Fruit fly (Drosophila melanogaster) whole organism, embryonic: ENCODE measurements around the gene CG13471.

Experiments used
- Aef1 ChIP-seq: fragments of 200-800 bp; sonication (Bioruptor generic); IDR thresholded peaks from 3 replicates; pipeline ENCODE4 v1.3.6; 2022; ENCODE audit warnings: missing biosample characterization, missing genetic modification characterization
- Awh ChIP-seq: fragments of 200-800 bp; sonication (Bioruptor generic); IDR thresholded peaks from 2 replicates; pipeline ENCODE4, ENCODE4 v1.3.6; 2022; ENCODE audit warnings: missing biosample characterization, missing genetic modification characterization
- B-H2 ChIP-seq: fragments of 200-800 bp; sonication (Bioruptor generic); optimal IDR thresholded peaks from 2 replicates; lab custom pipeline; 2018; ENCODE audit warnings: missing biosample characterization, mild to moderate bottlenecking, missing genetic modification characterization
- CG10366 ChIP-seq: fragments of 200-800 bp; sonication (Bioruptor generic); IDR thresholded peaks from 2 replicates; pipeline ENCODE4 v1.3.6; 2022; ENCODE audit warnings: missing biosample characterization, missing genetic modification characterization
- CG11247 ChIP-seq: fragments of 200-800 bp; sonication (Bioruptor generic); IDR thresholded peaks from 2 replicates; pipeline ENCODE4 v1.3.6; 2022; ENCODE audit warnings: missing biosample characterization, missing genetic modification characterization
- CG11723 ChIP-seq: fragments of 200-800 bp; sonication (Bioruptor generic); optimal IDR thresholded peaks from 2 replicates; lab custom pipeline; 2017; ENCODE audit warnings: missing biosample characterization, mild to moderate bottlenecking, missing genetic modification characterization
- CG12071 ChIP-seq: fragments of 200-800 bp; sonication (Bioruptor generic); optimal IDR thresholded peaks from 3 replicates; lab custom pipeline; 2018; ENCODE audit warnings: missing biosample characterization, mild to moderate bottlenecking, missing genetic modification characterization
- CG12219 ChIP-seq: fragments of 200-800 bp; sonication (Bioruptor generic); optimal IDR thresholded peaks from 3 replicates; lab custom pipeline; 2018; ENCODE audit warnings: missing biosample characterization, mild to moderate bottlenecking, missing genetic modification characterization
- CG12769 ChIP-seq: fragments of 200-800 bp; sonication (Bioruptor generic); optimal IDR thresholded peaks from 2 replicates; lab custom pipeline; 2019; ENCODE audit warnings: missing biosample characterization, mild to moderate bottlenecking, missing genetic modification characterization, moderate library complexity
- CG13123 ChIP-seq: fragments of 200-800 bp; sonication (Bioruptor generic); optimal IDR thresholded peaks from 2 replicates; lab custom pipeline; 2016; ENCODE audit warnings: missing biosample characterization, missing genetic modification characterization
- CG1603 ChIP-seq: fragments of 200-800 bp; sonication (Bioruptor generic); optimal IDR thresholded peaks from 2 replicates; lab custom pipeline; 2019; ENCODE audit warnings: missing biosample characterization, mild to moderate bottlenecking, missing genetic modification characterization, moderate library complexity
- CG17612 ChIP-seq: fragments of 200-800 bp; sonication (Bioruptor generic); IDR thresholded peaks from 2 replicates; pipeline ENCODE4 v1.3.6; 2022; ENCODE audit warnings: missing biosample characterization, missing genetic modification characterization
- CG2129 ChIP-seq: fragments of 200-800 bp; sonication (Bioruptor generic); IDR thresholded peaks from 2 replicates; pipeline ENCODE4 v1.3.6; 2022; ENCODE audit warnings: missing biosample characterization, missing genetic modification characterization; ENCODE audit not compliant: partially characterized antibody
- CG3065 ChIP-seq: fragments of 200-800 bp; sonication (Bioruptor generic); optimal IDR thresholded peaks from 2 replicates; lab custom pipeline; 2016; ENCODE audit warnings: missing biosample characterization, missing genetic modification characterization
- CG32532 ChIP-seq: fragments of 200-800 bp; sonication (Bioruptor generic); IDR thresholded peaks from 2 replicates; pipeline ENCODE4 v1.3.6; 2022; ENCODE audit warnings: missing biosample characterization, missing genetic modification characterization
- CG3281 ChIP-seq: fragments of 200-800 bp; sonication (Bioruptor generic); optimal IDR thresholded peaks from 3 replicates; lab custom pipeline; 2017; ENCODE audit warnings: missing biosample characterization, mild to moderate bottlenecking, missing genetic modification characterization
- CG42726 ChIP-seq: fragments of 200-800 bp; sonication (Bioruptor generic); IDR thresholded peaks from 2 replicates; pipeline ENCODE4 v1.3.6; 2022; ENCODE audit warnings: missing biosample characterization, missing genetic modification characterization; ENCODE audit not compliant: partially characterized antibody
- CG4328 ChIP-seq: fragments of 200-800 bp; sonication (Bioruptor generic); optimal IDR thresholded peaks from 3 replicates; lab custom pipeline; 2017; ENCODE audit warnings: missing biosample characterization, missing genetic modification reagents, missing genetic modification characterization
- CG4820 ChIP-seq: fragments of 200-800 bp; sonication (Bioruptor generic); optimal IDR thresholded peaks from 3 replicates; lab custom pipeline; 2016; ENCODE audit warnings: missing biosample characterization, missing genetic modification characterization
- CG6689 ChIP-seq: fragments of 200-800 bp; sonication (Bioruptor generic); IDR thresholded peaks from 2 replicates; pipeline ENCODE4 v1.3.6; 2022; ENCODE audit warnings: missing biosample characterization, missing genetic modification characterization
- CG7556 ChIP-seq: fragments of 200-800 bp; sonication (Bioruptor generic); optimal IDR thresholded peaks from 2 replicates; lab custom pipeline; 2017; ENCODE audit warnings: missing biosample characterization, mild to moderate bottlenecking, missing genetic modification characterization
- CG7839 ChIP-seq: fragments of 200-800 bp; sonication (Bioruptor generic); optimal IDR thresholded peaks from 3 replicates; lab custom pipeline; 2018; ENCODE audit warnings: missing biosample characterization, mild to moderate bottlenecking, missing genetic modification characterization, moderate library complexity
- CG8089 ChIP-seq: fragments of 200-800 bp; sonication (Bioruptor generic); optimal IDR thresholded peaks from 3 replicates; lab custom pipeline; 2016; ENCODE audit warnings: missing biosample characterization, missing genetic modification characterization
- CHES-1-like ChIP-seq: fragments of 200-800 bp; sonication (Bioruptor generic); optimal IDR thresholded peaks from 2 replicates; lab custom pipeline; 2016; ENCODE audit warnings: missing biosample characterization, missing genetic modification characterization
- Chrac-16 ChIP-seq: fragments of 200-800 bp; sonication (Bioruptor generic); optimal IDR thresholded peaks from 3 replicates; lab custom pipeline; 2016; ENCODE audit warnings: missing biosample characterization, missing genetic modification characterization
- ERR ChIP-seq: fragments of 200-800 bp; sonication (Bioruptor generic); optimal IDR thresholded peaks from 2 replicates; lab custom pipeline; 2016; ENCODE audit warnings: missing biosample characterization, missing genetic modification characterization
- Eip74EF ChIP-seq, 2 experiments: fragments of 200-800 bp in 1 of 2; fragments of >200 bp in 1 of 2; sonication (Bioruptor generic) in 1 of 2; optimal IDR thresholded peaks; 2 replicates each; lab custom pipeline; 2017 to 2019; ENCODE audit warnings: missing biosample characterization in 2 of 2, missing genetic modification characterization in 2 of 2, mild to moderate bottlenecking in 1 of 2, moderate library complexity in 1 of 2
- GATAe ChIP-seq: fragments of 200-800 bp; sonication (Bioruptor generic); conservative IDR thresholded peaks from 2 replicates; pipeline ENCODE4 v1.3.6; 2022; ENCODE audit warnings: missing biosample characterization, missing genetic modification characterization
- Gug ChIP-seq: fragments of 200-800 bp; sonication (Bioruptor generic); IDR thresholded peaks from 4 replicates; pipeline ENCODE4 v1.3.6; 2022; ENCODE audit warnings: missing biosample characterization, missing genetic modification characterization
- Hey ChIP-seq: fragments of 200-800 bp; sonication (Bioruptor generic); optimal IDR thresholded peaks from 3 replicates; lab custom pipeline; 2018; ENCODE audit warnings: missing biosample characterization, mild to moderate bottlenecking, missing genetic modification characterization
- Hr39 ChIP-seq: fragments of >200 bp; optimal IDR thresholded peaks from 2 replicates; lab custom pipeline; 2017
- Ssrp ChIP-seq: fragments of 200-800 bp; sonication (Bioruptor generic); optimal IDR thresholded peaks from 2 replicates; lab custom pipeline; 2018; ENCODE audit warnings: missing biosample characterization, mild to moderate bottlenecking, missing genetic modification characterization, moderate library complexity
- da ChIP-seq: fragments of 200-800 bp; sonication (Bioruptor generic); optimal IDR thresholded peaks from 2 replicates; lab custom pipeline; 2016; ENCODE audit warnings: missing biosample characterization, missing genetic modification characterization
- dan ChIP-seq: fragments of 200-800 bp; sonication (Bioruptor generic); IDR thresholded peaks from 2 replicates; pipeline ENCODE4 v1.3.6; 2022; ENCODE audit warnings: missing biosample characterization, missing genetic modification characterization
- dmrt99B ChIP-seq: fragments of 200-800 bp; sonication (Bioruptor generic); optimal IDR thresholded peaks from 2 replicates; lab custom pipeline; 2018; ENCODE audit warnings: missing biosample characterization, mild to moderate bottlenecking, missing genetic modification characterization, moderate library complexity
- dpn ChIP-seq, 2 experiments: fragments of 200-800 bp; sonication (Bioruptor generic); optimal IDR thresholded peaks; 3 replicates each; lab custom pipeline; 2016; ENCODE audit warnings: missing biosample characterization in 2 of 2, missing genetic modification characterization in 2 of 2
- ewg ChIP-seq: fragments of 200-800 bp; sonication (Bioruptor generic); optimal IDR thresholded peaks from 3 replicates; lab custom pipeline; 2017; ENCODE audit warnings: mild to moderate bottlenecking, missing biosample characterization, missing genetic modification reagents, missing genetic modification characterization
- exex ChIP-seq: fragments of 200-800 bp; sonication (Bioruptor generic); optimal IDR thresholded peaks from 4 replicates; lab custom pipeline; 2018; ENCODE audit warnings: missing biosample characterization, mild to moderate bottlenecking, missing genetic modification characterization, moderate library complexity
- gcm2 ChIP-seq: fragments of 200-800 bp; sonication (Bioruptor generic); optimal IDR thresholded peaks from 2 replicates; lab custom pipeline; 2016; ENCODE audit warnings: missing biosample characterization, missing genetic modification characterization
- gsb-n ChIP-seq: fragments of 200-800 bp; sonication (Bioruptor generic); optimal IDR thresholded peaks from 3 replicates; lab custom pipeline; 2018; ENCODE audit warnings: missing biosample characterization, mild to moderate bottlenecking, missing genetic modification characterization
- lab ChIP-seq: fragments of 200-800 bp; sonication (Bioruptor generic); optimal IDR thresholded peaks from 3 replicates; lab custom pipeline; 2017; ENCODE audit warnings: missing biosample characterization, missing genetic modification characterization, mild to moderate bottlenecking, moderate library complexity, missing genetic modification reagents
- mirr ChIP-seq: fragments of 200-800 bp; sonication (Bioruptor generic); optimal IDR thresholded peaks from 3 replicates; lab custom pipeline; 2018; ENCODE audit warnings: missing biosample characterization, mild to moderate bottlenecking, missing genetic modification characterization
- nmo ChIP-seq: fragments of 200-800 bp; sonication (Bioruptor generic); optimal IDR thresholded peaks from 2 replicates; lab custom pipeline; 2018; ENCODE audit warnings: missing biosample characterization, mild to moderate bottlenecking, missing genetic modification characterization, moderate library complexity
- pb ChIP-seq: fragments of 200-800 bp; sonication (Bioruptor generic); optimal IDR thresholded peaks from 3 replicates; lab custom pipeline; 2016; ENCODE audit warnings: missing biosample characterization, missing genetic modification characterization
- sens-2 ChIP-seq: fragments of 200-800 bp; sonication (Bioruptor generic); IDR thresholded peaks from 2 replicates; pipeline ENCODE4 v1.3.6; 2022; ENCODE audit warnings: missing biosample characterization, missing genetic modification characterization
- sima ChIP-seq: fragments of 200-800 bp; sonication (Bioruptor generic); optimal IDR thresholded peaks from 2 replicates; lab custom pipeline; 2016; ENCODE audit warnings: missing biosample characterization, missing genetic modification characterization
- sqz ChIP-seq: fragments of 200-800 bp; sonication (Bioruptor generic); optimal IDR thresholded peaks from 3 replicates; lab custom pipeline; 2018; ENCODE audit warnings: missing biosample characterization, mild to moderate bottlenecking, missing genetic modification characterization
- toy ChIP-seq: fragments of 200-800 bp; sonication (Bioruptor generic); IDR thresholded peaks from 2 replicates; pipeline ENCODE4 v1.3.6; 2022; ENCODE audit warnings: missing biosample characterization, missing genetic modification characterization
- ttk ChIP-seq: fragments of 200-800 bp; sonication (Bioruptor generic); IDR thresholded peaks from 2 replicates; pipeline ENCODE4 v2.1.2; 2022; ENCODE audit warnings: missing biosample characterization, missing genetic modification characterization
- unc-4 ChIP-seq: fragments of 200-800 bp; sonication (Bioruptor generic); IDR thresholded peaks from 2 replicates; pipeline ENCODE4 v1.3.6; 2022; ENCODE audit warnings: missing biosample characterization, missing genetic modification characterization; ENCODE audit not compliant: partially characterized antibody
- vnd ChIP-seq: fragments of 200-800 bp; sonication (Bioruptor generic); IDR thresholded peaks from 3 replicates; pipeline ENCODE4 v1.3.6; 2022; ENCODE audit warnings: missing biosample characterization, missing genetic modification characterization; ENCODE audit not compliant: partially characterized antibody

The CG13471 gene

dm6 chr3L:14728460-14728859 lies 4.9 kb downstream of the CG13471 start, which contains the start of gene CG13473:
Gene CG13473 (plus strand): TSS chr3L:14728760.
- no peak for TF ChIP-seq CG11723 (GFP tag; lab: Kevin White, UChicago)
- no peak for TF ChIP-seq CG17612
- TF ChIP-seq CG3281: no peak
- no peak for TF ChIP-seq unc-4 (GFP tag; lab: Robert Waterston, UW)
- no peak for TF ChIP-seq vnd
- no peak for TF ChIP-seq CG32532 (GFP tag; lab: Robert Waterston, UW)
- TF ChIP-seq CG11247 (GFP tag; lab: Robert Waterston, UW): no peak
- TF ChIP-seq Awh (GFP tag; lab: Robert Waterston, UW): no peak
- no peak for TF ChIP-seq dpn (GFP tag; optimal IDR thresholded peaks at IDR 0.05; lab: Kevin White, UChicago)
- no peak for TF ChIP-seq dmrt99B (tag; lab: Kevin White, UChicago)
- TF ChIP-seq CG7556: no peak
- no peak for TF ChIP-seq ERR
- no peak for TF ChIP-seq toy (GFP tag; lab: Robert Waterston, UW)
- TF ChIP-seq CG6689 (GFP tag; lab: Robert Waterston, UW): no peak
- TF ChIP-seq CG42726 (GFP tag; lab: Robert Waterston, UW): no peak
- no peak for TF ChIP-seq Gug (GFP tag; lab: Robert Waterston, UW)
- no peak for TF ChIP-seq ttk (GFP tag; lab: Robert Waterston, UW)
- TF ChIP-seq sens-2 (GFP tag; lab: Robert Waterston, UW): no peak
- TF ChIP-seq Hr39 (lab: Kevin White, UChicago): no peak

- TF ChIP-seq CG10366 (no peak), CG1603 (tag; lab: Kevin White, UChicago) (no peak), da (no peak), gsb-n (tag; lab: Kevin White, UChicago) (no peak), exex (tag; lab: Kevin White, UChicago) (peak; percentile 89), mirr (GFP tag; lab: Kevin White, UChicago) (peak; percentile 43), CG13123 (GFP tag; lab: Kevin White, UChicago) (no peak), CG7839 (tag; lab: Kevin White, UChicago) (no peak), ttk (GFP tag; lab: Robert Waterston, UW) (no peak), sens-2 (GFP tag; lab: Robert Waterston, UW) (no peak), Aef1 (no peak), CG4820 (GFP tag; lab: Kevin White, UChicago) (no peak), Hey (peak; percentile 53), CG8089 (no peak), CG7556 (no peak), nmo (no peak), B-H2 (GFP tag; lab: Kevin White, UChicago) (no peak), CG3065 (GFP tag; lab: Kevin White, UChicago) (no peak), CG12219 (GFP tag; lab: Kevin White, UChicago) (no peak), pb (no peak), dan (no peak), CG12769 (tag; lab: Kevin White, UChicago) (no peak), GATAe (GFP tag; lab: Robert Waterston, UW) (0 out of 2 replicates have a peak, but pooled peaks have one; percentile 14), CG2129 (no peak), Ssrp (no peak), Eip74EF (GFP tag; optimal IDR thresholded peaks at IDR 0.05; lab: Kevin White, UChicago) (no peak), CG4328 (GFP tag; lab: Kevin White, UChicago) (no peak), CG12071 (GFP tag; lab: Kevin White, UChicago) (peak; percentile 3), sqz (GFP tag; lab: Kevin White, UChicago) (no peak), gcm2 (GFP tag; lab: Kevin White, UChicago) (no peak), CHES-1-like (no peak), sima (no peak), Chrac-16 (GFP tag; lab: Kevin White, UChicago) (no peak), ewg (GFP tag; lab: Kevin White, UChicago) (no peak), lab (GFP tag; lab: Kevin White, UChicago) (no peak)
These were observed 20.5 kb downstream of the CG13471 start for dm6 chr3L:14712799-14713198.
